Fruit fly (Drosophila melanogaster): ENCODE measurements around the gene CG31267.

DNA sequence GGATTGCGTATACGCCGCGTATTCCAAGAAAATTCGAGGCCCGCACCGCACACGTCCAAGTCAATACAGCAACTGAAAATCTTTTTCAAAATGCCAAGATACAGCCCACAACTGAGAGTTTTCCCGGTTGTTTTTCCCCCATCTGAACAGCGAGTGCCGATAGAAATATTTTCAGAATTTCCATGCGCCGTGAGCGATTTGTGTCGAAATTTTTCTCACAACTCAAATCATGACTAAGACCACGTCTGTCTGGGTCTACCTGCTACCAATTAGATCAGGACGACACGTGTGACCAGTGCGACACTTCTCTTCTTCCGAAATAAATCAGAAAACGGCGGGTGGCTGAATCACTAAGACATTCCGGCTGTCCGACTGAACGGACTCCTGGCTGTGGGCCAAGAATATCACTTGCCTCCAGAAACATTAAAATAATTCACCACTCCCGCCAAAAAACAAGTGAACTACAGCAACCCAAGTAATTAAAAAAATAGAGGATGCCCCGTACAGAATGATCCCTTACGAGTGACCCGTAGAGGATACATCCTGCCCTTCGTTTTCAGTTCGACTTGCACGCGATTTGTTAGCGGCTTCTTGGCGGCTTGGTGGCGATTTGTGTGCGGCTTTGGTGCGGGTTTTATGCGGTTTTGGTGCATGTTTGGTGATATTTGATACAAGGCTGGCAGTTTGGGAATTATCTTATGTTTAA is 8.5 kb upstream of the CG31267 start, which contains the start of gene cher:
- TF ChIP-seq CG8478 (optimal IDR thresholded peaks at IDR 0.05) (no peak), CTCF (optimal IDR thresholded peaks at IDR 0.05) (no peak)
